Fruit fly (Drosophila melanogaster): ENCODE measurements around the gene Or85e.

The Or85e gene

DNA sequence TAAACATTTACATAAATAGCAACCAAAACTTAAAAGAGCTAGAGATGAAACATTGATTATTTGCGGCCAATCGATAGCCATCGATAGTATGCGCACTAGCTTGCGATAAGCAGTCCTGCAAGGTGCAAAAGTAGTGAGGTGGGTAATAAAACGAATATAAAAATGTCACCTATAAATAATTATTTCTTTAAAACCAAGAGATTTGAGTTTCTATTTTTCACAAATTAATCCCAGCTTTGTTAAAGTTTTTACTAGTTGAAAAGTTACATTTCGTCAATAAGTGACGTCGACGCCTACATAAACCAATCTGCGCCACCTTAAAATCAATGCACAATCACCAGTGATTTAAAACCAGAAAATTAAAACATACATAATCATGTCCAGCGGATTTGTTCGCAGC, 15.1 kb upstream of the Or85e start, which contains the start of the genes Mkk4 and SLIRP2 (continued):
- TF ChIP-seq Mad (GFP tag; optimal IDR thresholded peaks at IDR 0.05) (peak; percentile 99), seq (GFP tag; IDR thresholded peaks at IDR 0.05) (peak; percentile 99), CG31441 (GFP tag; IDR thresholded peaks at IDR 0.05) (peak; percentile 99), CG4707 (GFP tag; optimal IDR thresholded peaks at IDR 0.05) (peak; percentile 93), CG33213 (GFP tag; optimal IDR thresholded peaks at IDR 0.05) (peak; percentile 99), Xbp1 (GFP tag; optimal IDR thresholded peaks at IDR 0.05) (peak; percentile 100), CG14441 (GFP tag; IDR thresholded peaks at IDR 0.05) (peak; percentile 99), CG34224 (GFP tag; IDR thresholded peaks at IDR 0.05; ENCODE audit: partially characterized antibody) (peak; percentile 74), z (GFP tag; IDR thresholded peaks at IDR 0.05) (peak; percentile 78; the same call in 2 of the 3 replicates), Fer2 (tag; optimal IDR thresholded peaks at IDR 0.05) (peak; percentile 98), Lim3 (GFP tag; IDR thresholded peaks at IDR 0.05) (peak; percentile 96), CG1832 (GFP tag; optimal IDR thresholded peaks at IDR 0.05) (no peak), Antp (GFP tag; optimal IDR thresholded peaks at IDR 0.05) (peak; percentile 99), knrl (GFP tag; IDR thresholded peaks at IDR 0.05; ENCODE audit: partially characterized antibody) (peak; percentile 90), salm (tag; optimal IDR thresholded peaks at IDR 0.05) (peak; percentile 97), Adf1 (GFP tag; IDR thresholded peaks at IDR 0.05) (peak; percentile 89), sna (GFP tag; IDR thresholded peaks at IDR 0.05; ENCODE audit: partially characterized antibody) (peak; percentile 83), CG10209 (GFP tag; optimal IDR thresholded peaks at IDR 0.05) (peak; percentile 99), CG11398 (GFP tag; optimal IDR thresholded peaks at IDR 0.05) (peak; percentile 98), CG4617 (GFP tag; optimal IDR thresholded peaks at IDR 0.05; ENCODE audit: borderline replicate concordance) (peak; percentile 99), CG15269 (tag; optimal IDR thresholded peaks at IDR 0.05) (peak; percentile 99), trem (tag; optimal IDR thresholded peaks at IDR 0.05) (peak; percentile 97), D19B (GFP tag; optimal IDR thresholded peaks at IDR 0.05) (peak; percentile 95), vvl (GFP tag; IDR thresholded peaks at IDR 0.05) (peak; percentile 100), tin (GFP tag; optimal IDR thresholded peaks at IDR 0.05) (peak; percentile 99), CG8478 (optimal IDR thresholded peaks at IDR 0.05) (no peak), sim (GFP tag; IDR thresholded peaks at IDR 0.05) (peak; percentile 98), stwl (tag; optimal IDR thresholded peaks at IDR 0.05) (peak; percentile 90), CG8765 (GFP tag; IDR thresholded peaks at IDR 0.05) (peak; percentile 98), CG3065 (GFP tag; optimal IDR thresholded peaks at IDR 0.05) (peak; percentile 98), crc (GFP tag; optimal IDR thresholded peaks at IDR 0.05) (peak; percentile 95), her (GFP tag; optimal IDR thresholded peaks at IDR 0.05) (peak; percentile 96), ttk (GFP tag; IDR thresholded peaks at IDR 0.05) (peak; percentile 99), fd96Cb (tag; optimal IDR thresholded peaks at IDR 0.05) (peak; percentile 99), CG17186 (GFP tag; optimal IDR thresholded peaks at IDR 0.05) (peak; percentile 97), prd (optimal IDR thresholded peaks at IDR 0.05) (no peak), prd (GFP tag; IDR thresholded peaks at IDR 0.05) (peak; percentile 99), rib (GFP tag; IDR thresholded peaks at IDR 0.05) (peak; percentile 99), Lhr (GFP tag; optimal IDR thresholded peaks at IDR 0.05) (peak; percentile 97), CG5953 (GFP tag; IDR thresholded peaks at IDR 0.05) (peak; percentile 98), stc (GFP tag; IDR thresholded peaks at IDR 0.05) (peak; percentile 99), bowl (GFP tag; IDR thresholded peaks at IDR 0.05) (peak; percentile 97), Atf-2 (GFP tag; optimal IDR thresholded peaks at IDR 0.05) (peak; percentile 99), CG12391 (tag; optimal IDR thresholded peaks at IDR 0.05) (peak; percentile 100), Hmr (GFP tag; optimal IDR thresholded peaks at IDR 0.05) (peak; percentile 98), ERR (GFP tag; optimal IDR thresholded peaks at IDR 0.05) (peak; percentile 94), hbn (GFP tag; IDR thresholded peaks at IDR 0.05; ENCODE audit: partially characterized antibody) (peak; percentile 70), fd64A (GFP tag; optimal IDR thresholded peaks at IDR 0.05) (peak; percentile 92), BEAF-32 (GFP tag; optimal IDR thresholded peaks at IDR 0.05) (peak; percentile 95), Oaz (GFP tag; IDR thresholded peaks at IDR 0.05) (peak; percentile 99), Six4 (GFP tag; optimal IDR thresholded peaks at IDR 0.05) (peak; percentile 99)

All from whole organism, embryonic.